Worm (Caenorhabditis elegans) whole organism, L4 larva: ENCODE data around the gene Y19D2B.1.

ENCODE experiments used
- F10B5.3 ChIP-seq: sonication (generic microtip); optimal IDR thresholded peaks from 2 replicates; lab custom pipeline; 2016; ENCODE audit warnings: mild to moderate bottlenecking, missing genetic modification characterization, missing compliant biosample characterization
- F26F4.8 ChIP-seq: fragments of 200-800 bp; sonication (Bioruptor generic); conservative IDR thresholded peaks from 2 replicates; pipeline ENCODE4 v1.3.6; 2022; ENCODE audit warnings: missing genetic modification characterization, missing compliant biosample characterization
- F37D6.2 ChIP-seq: sonication (generic microtip); optimal IDR thresholded peaks from 2 replicates; lab custom pipeline; 2016; ENCODE audit warnings: mild to moderate bottlenecking, missing genetic modification characterization, missing compliant biosample characterization
- T26A8.4 ChIP-seq: fragments of 200-800 bp; sonication (Bioruptor generic); IDR thresholded peaks from 2 replicates; pipeline ENCODE4 v1.3.6; 2022; ENCODE audit warnings: missing genetic modification characterization, missing compliant biosample characterization
- ZK337.2 ChIP-seq: fragments of 200-800 bp; sonication (Bioruptor generic); IDR thresholded peaks from 2 replicates; pipeline ENCODE4 v1.3.6; 2022; ENCODE audit warnings: missing genetic modification reagents, missing genetic modification characterization, missing compliant biosample characterization
- ceh-20 ChIP-seq: fragments of 200-800 bp; sonication (Bioruptor generic); IDR thresholded peaks from 2 replicates; pipeline ENCODE4 v1.3.6; 2022; ENCODE audit warnings: missing genetic modification reagents, missing genetic modification characterization, missing compliant biosample characterization
- ceh-32 ChIP-seq: sonication (generic microtip); optimal IDR thresholded peaks from 2 replicates; lab custom pipeline; 2016; ENCODE audit warnings: mild to moderate bottlenecking, missing genetic modification characterization, missing compliant biosample characterization; ENCODE audit not compliant: poor library complexity
- ceh-44 ChIP-seq: fragments of 200-800 bp; sonication (Bioruptor generic); IDR thresholded peaks from 2 replicates; pipeline ENCODE4 v1.3.6; 2022; ENCODE audit warnings: missing genetic modification reagents, missing genetic modification characterization, missing compliant biosample characterization
- ceh-82 ChIP-seq: sonication (generic microtip); optimal IDR thresholded peaks from 2 replicates; lab custom pipeline; 2017; ENCODE audit warnings: missing biosample characterization, missing genetic modification characterization
- daf-12 ChIP-seq: fragments of 150-350 bp; optimal IDR thresholded peaks from 2 replicates; lab custom pipeline; 2014; ENCODE audit warnings: missing biosample characterization, missing genetic modification reagents, missing genetic modification characterization
- dmd-6 ChIP-seq: fragments of 200-800 bp; sonication (Bioruptor generic); IDR thresholded peaks from 2 replicates; pipeline ENCODE4 v1.3.6; 2022; ENCODE audit warnings: missing genetic modification reagents, missing genetic modification characterization, missing compliant biosample characterization
- dmd-8 ChIP-seq: fragments of 200-800 bp; sonication (Bioruptor generic); IDR thresholded peaks from 2 replicates; pipeline ENCODE4 v1.3.6; 2022; ENCODE audit warnings: missing genetic modification characterization, missing compliant biosample characterization
- dpl-1 ChIP-seq: fragments of 150-350 bp; optimal IDR thresholded peaks from 2 replicates; lab custom pipeline; 2014; ENCODE audit warnings: missing biosample characterization, missing genetic modification reagents, missing genetic modification characterization
- duxl-1 ChIP-seq: sonication (generic microtip); optimal IDR thresholded peaks from 2 replicates; lab custom pipeline; 2016; ENCODE audit warnings: mild to moderate bottlenecking, missing genetic modification characterization, moderate library complexity, missing compliant biosample characterization; ENCODE audit not compliant: poor library complexity
- egl-43 ChIP-seq: fragments of 200-800 bp; sonication (Bioruptor generic); IDR thresholded peaks from 2 replicates; pipeline ENCODE4 v1.3.6; 2022; ENCODE audit warnings: missing genetic modification reagents, missing genetic modification characterization, missing compliant biosample characterization
- hlh-11 ChIP-seq: fragments of 200-800 bp; sonication (Bioruptor generic); optimal IDR thresholded peaks from 2 replicates; lab custom pipeline; 2018; ENCODE audit warnings: mild to moderate bottlenecking, missing genetic modification characterization, missing compliant biosample characterization
- hlh-30 ChIP-seq: sonication (generic microtip); optimal IDR thresholded peaks from 2 replicates; lab custom pipeline; 2017; ENCODE audit warnings: antibody characterized with exemption, mild to moderate bottlenecking, missing genetic modification characterization, missing compliant biosample characterization; ENCODE audit not compliant: insufficient read depth
- hmg-1.1 ChIP-seq: fragments of 200-800 bp; sonication (Bioruptor generic); IDR thresholded peaks from 2 replicates; pipeline ENCODE4 v1.3.6; 2022; ENCODE audit warnings: missing genetic modification reagents, missing genetic modification characterization, missing compliant biosample characterization
- lim-7 ChIP-seq: fragments of 200-800 bp; sonication (Bioruptor generic); IDR thresholded peaks from 2 replicates; pipeline ENCODE4 v1.3.6; 2022; ENCODE audit warnings: missing genetic modification characterization, missing compliant biosample characterization
- lin-13 ChIP-seq: fragments of 150-350 bp; optimal IDR thresholded peaks from 2 replicates; lab custom pipeline; 2014; ENCODE audit warnings: missing biosample characterization, missing genetic modification reagents, missing genetic modification characterization
- lin-15B ChIP-seq: fragments of 150-350 bp; sonication (generic microtip); optimal IDR thresholded peaks from 3 replicates; lab custom pipeline; 2014; ENCODE audit warnings: missing biosample characterization, missing genetic modification characterization
- lin-29 ChIP-seq: fragments of 200-800 bp; sonication (Bioruptor generic); IDR thresholded peaks from 2 replicates; pipeline ENCODE4 v1.3.6; 2022; ENCODE audit warnings: missing genetic modification reagents, missing genetic modification characterization, missing compliant biosample characterization
- lin-38 ChIP-seq: fragments of 200-800 bp; sonication (Bioruptor generic); IDR thresholded peaks from 2 replicates; pipeline ENCODE4 v1.3.6; 2022; ENCODE audit warnings: missing genetic modification reagents, missing genetic modification characterization, missing compliant biosample characterization
- lin-39 ChIP-seq: fragments of 150-350 bp; optimal IDR thresholded peaks from 2 replicates; lab custom pipeline; 2014; ENCODE audit warnings: missing biosample characterization, missing genetic modification reagents, missing genetic modification characterization
- lir-3 ChIP-seq: sonication (generic microtip); optimal IDR thresholded peaks from 2 replicates; lab custom pipeline; 2016; ENCODE audit warnings: mild to moderate bottlenecking, missing genetic modification characterization, missing compliant biosample characterization
- lsy-2 ChIP-seq, 2 experiments: fragments of 150-350 bp in 1 of 2; sonication (generic microtip) in 1 of 2; optimal IDR thresholded peaks; 2 replicates each; lab custom pipeline; 2014 to 2017; ENCODE audit warnings: missing biosample characterization in 2 of 2, missing genetic modification characterization in 2 of 2
- mdt-29 ChIP-seq: fragments of 200-800 bp; sonication (Bioruptor generic); IDR thresholded peaks from 2 replicates; pipeline ENCODE4 v1.3.6; 2022; ENCODE audit warnings: missing genetic modification reagents, missing genetic modification characterization, missing compliant biosample characterization
- mep-1 ChIP-seq: fragments of 150-350 bp; sonication (generic microtip); optimal IDR thresholded peaks from 3 replicates; lab custom pipeline; 2014; ENCODE audit warnings: missing biosample characterization, missing genetic modification characterization
- mxl-3 ChIP-seq: fragments of 200-800 bp; sonication (Bioruptor generic); optimal IDR thresholded peaks from 2 replicates; lab custom pipeline; 2018; ENCODE audit warnings: mild to moderate bottlenecking, missing genetic modification characterization, missing compliant biosample characterization
- nhr-111 ChIP-seq: fragments of 200-800 bp; sonication (Bioruptor generic); optimal IDR thresholded peaks from 2 replicates; lab custom pipeline; 2018; ENCODE audit warnings: mild to moderate bottlenecking, missing genetic modification characterization, missing compliant biosample characterization
- nhr-25 ChIP-seq: sonication (generic microtip); optimal IDR thresholded peaks from 2 replicates; lab custom pipeline; 2017; ENCODE audit warnings: missing genetic modification characterization, mild to moderate bottlenecking, missing compliant biosample characterization, antibody characterized with exemption, moderate library complexity, borderline replicate concordance; ENCODE audit not compliant: insufficient read depth
- nhr-42 ChIP-seq: fragments of 200-800 bp; sonication (Bioruptor generic); IDR thresholded peaks from 2 replicates; pipeline ENCODE4 v1.3.6; 2022; ENCODE audit warnings: missing genetic modification characterization, missing compliant biosample characterization
- nhr-76 ChIP-seq: fragments of 150-350 bp; optimal IDR thresholded peaks from 2 replicates; lab custom pipeline; 2014; ENCODE audit warnings: missing biosample characterization, missing genetic modification characterization
- pha-4 ChIP-seq, 2 experiments: fragments of 150-350 bp in 1 of 2; fragments of 200-800 bp in 1 of 2; sonication (Bioruptor generic) in 1 of 2; IDR thresholded peaks in 1 of 2; optimal IDR thresholded peaks in 1 of 2; 2 replicates each; pipeline versions ENCODE4 v1.3.6 to Lab custom; 2014 to 2022; ENCODE audit warnings: missing genetic modification characterization in 2 of 2, missing genetic modification reagents in 2 of 2, missing biosample characterization in 1 of 2, missing compliant biosample characterization in 1 of 2
- php-3 ChIP-seq: fragments of 200-800 bp; sonication (Bioruptor generic); IDR thresholded peaks from 2 replicates; pipeline ENCODE4 v1.3.6; 2022; ENCODE audit warnings: missing genetic modification reagents, missing genetic modification characterization, missing compliant biosample characterization
- pqm-1 ChIP-seq: sonication (generic microtip); optimal IDR thresholded peaks from 2 replicates; lab custom pipeline; 2017; ENCODE audit warnings: missing biosample characterization, missing genetic modification characterization
- saeg-2 ChIP-seq: fragments of 200-800 bp; sonication (Bioruptor generic); IDR thresholded peaks from 2 replicates; pipeline ENCODE4 v1.3.6; 2022; ENCODE audit warnings: missing genetic modification reagents, missing genetic modification characterization, missing compliant biosample characterization
- skn-1 ChIP-seq: fragments of 150-350 bp; optimal IDR thresholded peaks from 2 replicates; lab custom pipeline; 2014; ENCODE audit warnings: missing biosample characterization, missing genetic modification characterization
- snpc-1.2 ChIP-seq: fragments of 200-800 bp; sonication (Bioruptor generic); IDR thresholded peaks from 2 replicates; pipeline ENCODE4 v1.3.6; 2022; ENCODE audit warnings: missing genetic modification reagents, missing genetic modification characterization, missing compliant biosample characterization
- tra-1 ChIP-seq: fragments of 200-800 bp; sonication (Bioruptor generic); IDR thresholded peaks from 2 replicates; pipeline ENCODE4 v1.3.6; 2022; ENCODE audit warnings: missing genetic modification reagents, missing genetic modification characterization, missing compliant biosample characterization
- zag-1 ChIP-seq: fragments of 150-350 bp; optimal IDR thresholded peaks from 2 replicates; lab custom pipeline; 2014; ENCODE audit warnings: missing biosample characterization, missing genetic modification characterization
- zfp-2 ChIP-seq: sonication (generic microtip); optimal IDR thresholded peaks from 2 replicates; lab custom pipeline; 2016; ENCODE audit warnings: mild to moderate bottlenecking, missing genetic modification characterization, missing compliant biosample characterization
- ztf-11 ChIP-seq: fragments of 150-350 bp; optimal IDR thresholded peaks from 2 replicates; lab custom pipeline; 2014; ENCODE audit warnings: missing biosample characterization, missing genetic modification characterization

Y19D2B.1 gene

DNA sequence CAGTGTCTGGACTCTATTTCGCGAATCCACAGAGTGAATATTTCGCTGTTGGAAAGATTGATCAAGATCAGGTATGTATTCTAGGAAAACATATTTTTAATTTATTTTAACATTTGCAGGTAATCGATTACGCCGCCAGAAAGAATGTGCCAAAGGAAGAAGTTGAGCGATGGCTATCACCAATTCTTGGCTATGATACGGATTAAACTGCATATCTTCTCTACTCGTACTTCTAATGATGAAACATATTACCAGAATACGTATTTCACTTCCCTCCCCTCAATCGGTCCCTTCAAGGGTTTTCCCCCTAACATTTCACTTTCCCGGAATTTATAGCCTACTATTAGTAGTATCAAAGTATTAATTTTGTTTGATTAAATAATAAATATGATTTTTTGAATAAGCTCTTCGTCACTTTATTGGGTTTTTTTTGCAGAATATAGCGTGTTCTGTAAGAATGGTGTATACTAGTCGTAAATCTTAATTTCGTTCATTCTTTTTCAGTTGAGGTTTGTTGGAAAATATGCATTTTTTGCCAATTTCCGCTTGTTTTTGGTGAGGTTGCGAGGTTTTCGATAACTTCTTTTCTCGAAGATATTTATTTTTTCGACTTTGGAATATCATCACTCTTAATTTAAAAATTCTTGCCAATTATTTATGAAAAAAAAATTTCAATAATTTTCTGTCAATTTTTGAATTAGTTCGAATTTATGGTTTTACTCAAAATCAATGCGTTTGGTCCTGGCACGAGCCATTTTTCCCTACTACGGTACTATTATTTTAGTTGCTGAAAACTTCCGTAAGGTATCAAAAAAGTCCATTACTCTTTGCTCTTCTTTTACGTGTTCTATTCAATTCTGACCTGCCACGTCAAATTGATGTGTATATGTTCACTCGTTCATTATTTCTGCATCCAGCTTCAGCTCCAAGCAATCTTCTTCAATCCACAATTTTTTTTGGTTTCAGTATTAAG lies 8.2 kb upstream of the Y19D2B.1 start (continued):
- no peak for TF ChIP-seq lim-7 (GFP tag; lab: Robert Waterston, UW)
- TF ChIP-seq ceh-44 (GFP tag; lab: Robert Waterston, UW): no peak
- peak; percentile 35; the same call in 1 of the 2 replicates for TF ChIP-seq php-3 (GFP tag; lab: Robert Waterston, UW)
- TF ChIP-seq F37D6.2: no peak
- no peak; the same call in 1 of the 2 replicates for TF ChIP-seq pha-4 (GFP tag; IDR thresholded peaks at IDR 0.05; lab: Robert Waterston, UW)
- TF ChIP-seq pha-4 (tag; optimal IDR thresholded peaks at IDR 0.05; lab: Kevin White, UChicago): no peak
- TF ChIP-seq saeg-2 (GFP tag; lab: Robert Waterston, UW): no peak
- TF ChIP-seq daf-12 (tag; lab: Kevin White, UChicago): no peak
- no peak for TF ChIP-seq dpl-1 (GFP tag; lab: Kevin White, UChicago)
- TF ChIP-seq tra-1 (GFP tag; lab: Robert Waterston, UW): no peak
- peak; percentile 33; the same call in 1 of the 2 replicates for TF ChIP-seq lin-38
- TF ChIP-seq nhr-25 (tag; lab: Kevin White, UChicago): no peak
- TF ChIP-seq zfp-2 (tag; lab: Kevin White, UChicago): no peak

DNA sequence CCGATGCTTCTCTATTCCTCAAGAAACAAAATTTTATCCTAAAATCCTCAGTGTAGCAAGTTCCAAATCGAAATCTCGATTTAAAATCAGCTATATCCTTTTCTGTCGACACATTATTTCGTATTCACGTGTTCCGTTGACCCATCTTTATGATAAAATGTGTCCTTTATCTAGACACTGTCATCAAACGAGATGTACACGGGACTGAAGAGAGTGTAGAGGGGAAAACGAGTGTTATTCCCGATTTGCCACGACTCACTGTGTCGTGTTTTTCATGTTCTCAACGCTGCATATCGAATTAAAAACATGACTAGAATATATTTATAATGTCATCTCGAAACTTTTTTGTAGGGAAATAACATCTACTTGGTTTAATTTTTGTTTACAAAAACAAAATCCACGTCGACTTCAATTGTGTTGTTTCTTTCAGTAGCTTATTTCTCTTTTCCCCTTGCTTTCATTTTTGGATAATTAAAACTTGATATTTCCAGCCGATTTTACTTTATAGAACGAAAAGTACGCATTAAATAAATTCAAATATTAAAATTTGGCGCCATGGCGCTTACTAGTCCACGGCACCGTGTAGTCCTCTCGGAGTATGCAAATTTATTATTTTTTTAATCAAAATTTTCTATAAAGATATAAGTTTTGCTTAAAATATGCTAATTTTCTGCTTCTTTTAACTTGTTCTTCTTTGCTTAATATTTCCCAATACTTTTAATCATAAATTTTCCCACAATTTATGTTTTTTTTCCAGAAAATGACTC lies 3.2 kb upstream of the Y19D2B.1 start, which contains the start of gene metr-1:
Gene metr-1, plus strand, starts transcription at position 758 of the 767 bp plus-strand sequence.
- TF ChIP-seq hmg-1.1 (GFP tag; lab: Robert Waterston, UW) (0 out of 2 replicates have a peak, but pooled peaks have one; percentile 15), ztf-11 (tag; lab: Kevin White, UChicago) (no peak), duxl-1 (tag; lab: Kevin White, UChicago) (no peak), nhr-111 (no peak), saeg-2 (GFP tag; lab: Robert Waterston, UW) (no peak), snpc-1.2 (no peak; the same call in 1 of the 2 replicates), pqm-1 (tag; lab: Kevin White, UChicago) (no peak), nhr-76 (no peak), hlh-11 (tag; lab: Kevin White, UChicago) (peak; percentile 60), lin-29 (GFP tag; lab: Robert Waterston, UW) (no peak), php-3 (GFP tag; lab: Robert Waterston, UW) (no peak), ceh-20 (GFP tag; lab: Robert Waterston, UW) (no peak), dmd-6 (GFP tag; lab: Robert Waterston, UW) (no peak; the same call in 1 of the 2 replicates), lir-3 (no peak), daf-12 (tag; lab: Kevin White, UChicago) (no peak), lin-15B (no peak), mxl-3 (GFP tag; lab: Kevin White, UChicago) (peak; percentile 74), ZK337.2 (0 out of 2 replicates have a peak, but pooled peaks have one; percentile 34), T26A8.4 (GFP tag; lab: Robert Waterston, UW) (no peak), hlh-30 (tag; lab: Kevin White, UChicago) (peak; percentile 55), ceh-44 (GFP tag; lab: Robert Waterston, UW) (no peak), mdt-29 (no peak), lin-13 (GFP tag; lab: Kevin White, UChicago) (no peak), lsy-2 (tag; optimal IDR thresholded peaks at IDR 0.05; lab: Kevin White, UChicago) (peak in 1 of 2 experiments; percentile 55), mep-1 (tag; lab: Kevin White, UChicago) (no peak), zfp-2 (tag; lab: Kevin White, UChicago) (no peak), nhr-42 (GFP tag; lab: Robert Waterston, UW) (no peak), egl-43 (GFP tag; lab: Robert Waterston, UW) (no peak), ceh-82 (tag; lab: Kevin White, UChicago) (no peak), ceh-32 (tag; lab: Kevin White, UChicago) (no peak), tra-1 (GFP tag; lab: Robert Waterston, UW) (no peak), dmd-8 (no peak), lin-38 (peak; percentile 43), F26F4.8 (GFP tag; lab: Robert Waterston, UW) (no peak), zag-1 (no peak), skn-1 (tag; lab: Kevin White, UChicago) (no peak), lin-39 (tag; lab: Kevin White, UChicago) (no peak), F10B5.3 (tag; lab: Kevin White, UChicago) (no peak)
